Fruit fly (Drosophila melanogaster): ENCODE data around the gene dlg1.

Gene dlg1

dm6 chrX:11427282-11427689, 57.8 kb downstream of the dlg1 start (continued):
- TF ChIP-seq Eip75B (GFP tag; optimal IDR thresholded peaks at IDR 0.05) (peak; percentile 8), esn (GFP tag; optimal IDR thresholded peaks at IDR 0.05) (no peak), CG15336 (GFP tag; IDR thresholded peaks at IDR 0.05) (no peak), CG8632 (GFP tag; optimal IDR thresholded peaks at IDR 0.05) (peak; percentile 34), OdsH (GFP tag; optimal IDR thresholded peaks at IDR 0.05) (no peak), svp (GFP tag) (peak; percentile 86)

dm6 chrX:11430940-11431339, 61.5 kb downstream of the dlg1 start:
- TF ChIP-seq OdsH (GFP tag; optimal IDR thresholded peaks at IDR 0.05) (no peak), achi (GFP tag; optimal IDR thresholded peaks at IDR 0.05) (no peak), fkh (GFP tag; optimal IDR thresholded peaks at IDR 0.05) (peak; percentile 19)

DNA sequence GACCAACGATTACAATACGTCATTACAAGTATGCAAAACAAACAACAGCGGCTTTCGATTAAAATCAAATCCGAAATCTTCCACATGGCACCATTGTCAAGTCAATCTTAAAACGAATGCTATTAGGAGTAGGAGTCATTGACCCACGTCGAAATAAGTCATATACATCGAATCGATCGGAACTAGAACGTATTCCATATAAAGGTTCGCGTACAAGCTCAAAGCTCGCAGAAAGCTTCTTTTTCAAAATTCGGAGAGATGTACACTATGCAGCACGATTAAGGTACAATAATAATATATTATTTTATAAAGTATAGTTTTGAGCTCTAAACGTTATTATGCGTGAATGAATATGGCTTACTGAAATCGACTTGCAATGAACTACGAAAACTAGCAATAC, 64.5 kb downstream of the dlg1 start:
- peak; percentile 5 for TF ChIP-seq Eip93F (GFP tag; optimal IDR thresholded peaks at IDR 0.05)
- TF ChIP-seq fd85E (GFP tag; optimal IDR thresholded peaks at IDR 0.05), result no peak

- TF ChIP-seq fkh (GFP tag; optimal IDR thresholded peaks at IDR 0.05), result peak; percentile 85
- no peak for TF ChIP-seq Smox (GFP tag; optimal IDR thresholded peaks at IDR 0.05)
- TF ChIP-seq CG9139 (GFP tag; optimal IDR thresholded peaks at IDR 0.05), result no peak
Measured at dm6 chrX:11439270-11439669, 69.8 kb downstream of the dlg1 start.

DNA sequence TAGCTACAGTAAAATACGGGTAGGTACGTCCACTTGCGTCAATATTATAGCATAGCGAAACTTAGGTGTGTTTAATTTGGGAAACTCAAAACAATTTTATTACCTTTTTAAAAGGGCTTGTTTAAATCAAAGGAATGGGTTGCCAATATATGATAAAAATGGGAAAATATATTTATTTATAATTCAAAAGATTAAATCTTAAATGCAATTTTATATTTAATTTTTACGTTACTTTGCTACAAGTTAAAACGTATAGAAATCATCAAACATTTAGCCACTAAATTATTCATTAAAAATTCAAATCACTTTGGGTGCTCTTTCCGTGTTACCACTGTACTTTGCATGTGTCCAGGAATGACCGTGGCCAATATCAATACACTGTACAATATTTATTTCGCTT, 71.5 kb downstream of the dlg1 start:
- TF ChIP-seq svp (GFP tag) (peak; percentile 50), Met (GFP tag; optimal IDR thresholded peaks at IDR 0.05) (peak; percentile 33), Smox (GFP tag; optimal IDR thresholded peaks at IDR 0.05) (peak; percentile 9), lz (GFP tag; optimal IDR thresholded peaks at IDR 0.05) (no peak), CG34406 (GFP tag; optimal IDR thresholded peaks at IDR 0.05) (no peak), CG9139 (GFP tag; optimal IDR thresholded peaks at IDR 0.05) (no peak), Sox102F (GFP tag; optimal IDR thresholded peaks at IDR 0.05) (no peak), CG11762 (GFP tag; optimal IDR thresholded peaks at IDR 0.05; ENCODE audit: insufficient read depth) (no peak), CG8632 (GFP tag; optimal IDR thresholded peaks at IDR 0.05) (peak; percentile 44), CG8319 (GFP tag; optimal IDR thresholded peaks at IDR 0.05) (no peak), achi (GFP tag; optimal IDR thresholded peaks at IDR 0.05) (no peak), esn (GFP tag; optimal IDR thresholded peaks at IDR 0.05) (peak; percentile 29), CG10631 (GFP tag; optimal IDR thresholded peaks at IDR 0.05) (no peak), acj6 (GFP tag; optimal IDR thresholded peaks at IDR 0.05) (peak; percentile 5), CG15336 (GFP tag; IDR thresholded peaks at IDR 0.05) (0 out of 2 replicates have a peak, but pooled peaks have one; percentile 15), Eip78C (GFP tag) (peak; percentile 71), Hr39 (GFP tag; optimal IDR thresholded peaks at IDR 0.05) (no peak), Eip93F (GFP tag; optimal IDR thresholded peaks at IDR 0.05) (no peak)

dm6 chrX:11441829-11442634, 72.6 kb downstream of the dlg1 start, which contains the start of gene Sk1:
Gene Sk1 (plus strand): TSS chrX:11442539.
- TF ChIP-seq CG8632 (GFP tag; optimal IDR thresholded peaks at IDR 0.05) (peak; percentile 9), Hr4 (GFP tag; optimal IDR thresholded peaks at IDR 0.05) (peak; percentile 27), topi (GFP tag; optimal IDR thresholded peaks at IDR 0.05) (peak; percentile 33), CG6854 (GFP tag; optimal IDR thresholded peaks at IDR 0.05) (no peak), CG6276 (GFP tag; optimal IDR thresholded peaks at IDR 0.05) (no peak), achi (GFP tag; optimal IDR thresholded peaks at IDR 0.05) (no peak), CG7368 (GFP tag; optimal IDR thresholded peaks at IDR 0.05) (no peak), CG16779 (tag; optimal IDR thresholded peaks at IDR 0.05) (no peak), OdsH (GFP tag; optimal IDR thresholded peaks at IDR 0.05) (peak; percentile 14), CG3032 (tag; optimal IDR thresholded peaks at IDR 0.05) (no peak), Sox15 (GFP tag; optimal IDR thresholded peaks at IDR 0.05) (no peak), Smox (GFP tag; optimal IDR thresholded peaks at IDR 0.05) (peak; percentile 26), salr (GFP tag; optimal IDR thresholded peaks at IDR 0.05) (no peak), svp (GFP tag) (peak; percentile 74), acj6 (GFP tag; optimal IDR thresholded peaks at IDR 0.05) (peak; percentile 7), CG1621 (tag; optimal IDR thresholded peaks at IDR 0.05) (no peak), CG4318 (GFP tag; optimal IDR thresholded peaks at IDR 0.05) (no peak), CG3919 (GFP tag; optimal IDR thresholded peaks at IDR 0.05) (peak; percentile 19), cyc (GFP tag; optimal IDR thresholded peaks at IDR 0.05) (peak; percentile 44), spab (GFP tag; optimal IDR thresholded peaks at IDR 0.05) (no peak), CG15336 (GFP tag; IDR thresholded peaks at IDR 0.05) (peak; percentile 35; the same call in 1 of the 2 replicates), CG6792 (GFP tag; optimal IDR thresholded peaks at IDR 0.05) (no peak), net (GFP tag; optimal IDR thresholded peaks at IDR 0.05) (peak; percentile 35), Ets96B (tag; optimal IDR thresholded peaks at IDR 0.05) (no peak), fd85E (GFP tag; optimal IDR thresholded peaks at IDR 0.05) (no peak)

All from whole organism, prepupa.